Fruit fly (Drosophila melanogaster) S2 (cell line): ENCODE measurements around the gene CG4168.

ENCODE experiments used
- CG8478 ChIP-seq: fragments of >200 bp; optimal IDR thresholded peaks from 2 replicates; lab custom pipeline; 2018
- CTCF ChIP-seq, 2 experiments: fragments of >200 bp; optimal IDR thresholded peaks; 2 replicates each; lab custom pipeline; 2018

dm6 chr2L:15178044-15178443 is 22.2 kb downstream of the CG4168 start:
- TF ChIP-seq CG8478 (lab: Kevin White, UChicago) (no peak), CTCF (optimal IDR thresholded peaks at IDR 0.05; lab: Kevin White, UChicago) (no peak)
